Worm (Caenorhabditis elegans) whole organism, late embryonic: Measurements from ENCODE around the gene rps-11.

Source experiments
- C08G9.2 ChIP-seq: sonication (generic microtip); optimal IDR thresholded peaks from 2 replicates; lab custom pipeline; 2016; ENCODE audit warnings: mild to moderate bottlenecking, missing genetic modification characterization, moderate library complexity, missing compliant biosample characterization
- ama-1 ChIP-seq: fragments of 150-350 bp; optimal IDR thresholded peaks from 2 replicates; lab custom pipeline; 2014
- dmd-4 ChIP-seq: sonication (generic microtip); optimal IDR thresholded peaks from 2 replicates; lab custom pipeline; 2016; ENCODE audit warnings: borderline replicate concordance, missing genetic modification characterization, missing compliant biosample characterization
- hlh-15 ChIP-seq: sonication (generic microtip); optimal IDR thresholded peaks from 2 replicates; lab custom pipeline; 2016; ENCODE audit warnings: missing genetic modification characterization, missing compliant biosample characterization
- madf-2 ChIP-seq: sonication (generic microtip); optimal IDR thresholded peaks from 2 replicates; lab custom pipeline; 2017; ENCODE audit warnings: missing genetic modification characterization, missing compliant biosample characterization
- pag-3 ChIP-seq: sonication (generic microtip); optimal IDR thresholded peaks from 2 replicates; lab custom pipeline; 2016; ENCODE audit warnings: missing compliant biosample characterization, missing genetic modification characterization, borderline replicate concordance
- pha-4 ChIP-seq: fragments of 150-350 bp; optimal IDR thresholded peaks from 2 replicates; lab custom pipeline; 2018; ENCODE audit warnings: missing biosample characterization, missing genetic modification reagents, missing genetic modification characterization

ce11 chrIV:11561677-11562076, 40.8 kb upstream of the rps-11 start, which contains the start of gene F12F6.7:
- TF ChIP-seq C08G9.2 (tag; lab: Kevin White, UChicago) (no peak), pha-4 (tag; lab: Kevin White, UChicago) (no peak), pag-3 (tag; lab: Kevin White, UChicago) (no peak), hlh-15 (no peak), dmd-4 (tag; lab: Kevin White, UChicago) (no peak), ama-1 (no peak), madf-2 (tag; lab: Kevin White, UChicago) (no peak)
